Worm (Caenorhabditis elegans) whole organism, young adult: ENCODE results near the gene his-70.

Source experiments
- B0261.1 ChIP-seq: sonication (generic microtip); optimal IDR thresholded peaks from 2 replicates; lab custom pipeline; 2016; ENCODE audit warnings: mild to moderate bottlenecking, missing genetic modification characterization, moderate library complexity, missing compliant biosample characterization
- F52B5.7 ChIP-seq: sonication (generic microtip); optimal IDR thresholded peaks from 2 replicates; lab custom pipeline; 2016; ENCODE audit warnings: mild to moderate bottlenecking, missing genetic modification characterization, missing compliant biosample characterization
- T07F8.4 ChIP-seq: sonication (generic microtip); optimal IDR thresholded peaks from 2 replicates; lab custom pipeline; 2016; ENCODE audit warnings: mild to moderate bottlenecking, missing genetic modification characterization, moderate library complexity, missing compliant biosample characterization
- akir-1 ChIP-seq: fragments of 200-800 bp; sonication (Bioruptor generic); optimal IDR thresholded peaks from 2 replicates; lab custom pipeline; 2018; ENCODE audit warnings: mild to moderate bottlenecking, missing genetic modification characterization, moderate library complexity, missing compliant biosample characterization
- ama-1 ChIP-seq, 3 experiments: fragments of 150-350 bp in 1 of 3; sonication (generic microtip) in 2 of 3; optimal IDR thresholded peaks; 2 replicates each; lab custom pipeline; 2014 to 2018; ENCODE audit warnings: missing biosample characterization in 2 of 3, missing genetic modification characterization in 2 of 3, missing genetic modification reagents in 2 of 3
- aptf-3 ChIP-seq: fragments of 200-800 bp; sonication (Bioruptor generic); IDR thresholded peaks from 2 replicates; pipeline ENCODE4 v1.3.6; 2022; ENCODE audit warnings: missing genetic modification characterization, missing compliant biosample characterization
- dox-1 ChIP-seq: fragments of 200-800 bp; sonication (Bioruptor generic); IDR thresholded peaks from 2 replicates; pipeline ENCODE4 v1.3.6; 2022; ENCODE audit warnings: missing genetic modification reagents, missing genetic modification characterization, missing compliant biosample characterization
- dpl-1 ChIP-seq: fragments of 150-350 bp; optimal IDR thresholded peaks from 2 replicates; lab custom pipeline; 2014; ENCODE audit warnings: missing biosample characterization, missing genetic modification reagents, missing genetic modification characterization
- ets-4 ChIP-seq: fragments of 200-800 bp; sonication (Bioruptor generic); optimal IDR thresholded peaks from 2 replicates; lab custom pipeline; 2018; ENCODE audit warnings: mild to moderate bottlenecking, missing genetic modification characterization, missing compliant biosample characterization
- him-1 ChIP-seq: sonication (generic microtip); optimal IDR thresholded peaks from 2 replicates; lab custom pipeline; 2016; ENCODE audit warnings: missing genotype, missing genetic modification reagents, missing genetic modification characterization, missing compliant biosample characterization
- unc-62 ChIP-seq: fragments of 150-350 bp; optimal IDR thresholded peaks from 2 replicates; lab custom pipeline; 2014; ENCODE audit warnings: missing biosample characterization, missing genetic modification reagents, missing genetic modification characterization
- zfh-2 ChIP-seq: fragments of 200-800 bp; sonication (Bioruptor generic); conservative IDR thresholded peaks from 2 replicates; pipeline ENCODE4 v1.3.6; 2022; ENCODE audit warnings: missing genetic modification reagents, missing genetic modification characterization, missing compliant biosample characterization

- TF ChIP-seq zfh-2 (no peak), B0261.1 (tag; lab: Kevin White, UChicago) (no peak), akir-1 (GFP tag; lab: Kevin White, UChicago) (no peak), him-1 (tag; lab: Kevin White, UChicago) (no peak), aptf-3 (no peak), unc-62 (no peak), F52B5.7 (tag; lab: Kevin White, UChicago) (no peak), ama-1 (optimal IDR thresholded peaks at IDR 0.05; lab: Kevin White, UChicago) (no peak), ama-1 (GFP tag; optimal IDR thresholded peaks at IDR 0.05; lab: Kevin White, UChicago) (no peak), dox-1 (GFP tag; lab: Robert Waterston, UW) (no peak), dpl-1 (GFP tag; lab: Kevin White, UChicago) (no peak), T07F8.4 (tag; lab: Kevin White, UChicago) (no peak), ets-4 (GFP tag; lab: Kevin White, UChicago) (no peak)
Measured at ce11 chrIII:4098107-4098620, 38.2 kb upstream of the his-70 start, which contains the start of gene rei-1.
